Fruit fly (Drosophila melanogaster) whole organism, embryonic: Measurements from ENCODE around the gene CG10365.
A peak's percentile ranks its signal among the peaks of the same experiment; 100 is the strongest.

Experiments used
- Abd-B ChIP-seq: fragments of 200-800 bp; sonication (Bioruptor generic); optimal IDR thresholded peaks from 2 replicates; lab custom pipeline; 2018; ENCODE audit warnings: missing biosample characterization, mild to moderate bottlenecking, missing genetic modification characterization, moderate library complexity
- Ada2b ChIP-seq: fragments of 200-800 bp; sonication (Bioruptor generic); IDR thresholded peaks from 2 replicates; pipeline ENCODE4 v1.3.6; 2022; ENCODE audit warnings: missing biosample characterization, missing genetic modification characterization
- Aef1 ChIP-seq: fragments of 200-800 bp; sonication (Bioruptor generic); IDR thresholded peaks from 3 replicates; pipeline ENCODE4 v1.3.6; 2022; ENCODE audit warnings: missing biosample characterization, missing genetic modification characterization
- Atf6 ChIP-seq: fragments of 200-800 bp; sonication (Bioruptor generic); IDR thresholded peaks from 2 replicates; pipeline ENCODE4 v1.3.6; 2022; ENCODE audit warnings: missing biosample characterization, missing genetic modification characterization
- CG10147 ChIP-seq: fragments of 200-800 bp; sonication (Bioruptor generic); optimal IDR thresholded peaks from 2 replicates; lab custom pipeline; 2019; ENCODE audit warnings: missing biosample characterization, mild to moderate bottlenecking, missing genetic modification characterization, moderate library complexity
- CG10321 ChIP-seq: fragments of 200-800 bp; sonication (Bioruptor generic); IDR thresholded peaks from 2 replicates; pipeline ENCODE4 v1.3.6; 2022; ENCODE audit warnings: missing biosample characterization, missing genetic modification characterization
- CG13287 ChIP-seq: fragments of 200-800 bp; sonication (Bioruptor generic); IDR thresholded peaks from 2 replicates; pipeline ENCODE4 v1.3.6; 2022; ENCODE audit warnings: missing biosample characterization, missing genetic modification characterization; ENCODE audit not compliant: partially characterized antibody
- CG13424 ChIP-seq: fragments of 200-800 bp; sonication (Bioruptor generic); optimal IDR thresholded peaks from 2 replicates; lab custom pipeline; 2019; ENCODE audit warnings: missing biosample characterization, mild to moderate bottlenecking, missing genetic modification characterization, moderate library complexity
- CG1647 ChIP-seq: fragments of 200-800 bp; sonication (Bioruptor generic); optimal IDR thresholded peaks from 3 replicates; lab custom pipeline; 2016; ENCODE audit warnings: missing biosample characterization, missing genetic modification characterization
- CG16813 ChIP-seq: fragments of 200-800 bp; sonication (Bioruptor generic); IDR thresholded peaks from 3 replicates; pipeline ENCODE4 v1.3.6; 2022; ENCODE audit warnings: missing biosample characterization, missing genetic modification characterization; ENCODE audit not compliant: partially characterized antibody
- CG17361 ChIP-seq: fragments of 200-800 bp; sonication (Bioruptor generic); IDR thresholded peaks from 3 replicates; pipeline ENCODE4 v1.3.6; 2022; ENCODE audit warnings: missing biosample characterization, missing genetic modification characterization
- CG31441 ChIP-seq: fragments of 200-800 bp; sonication (Bioruptor generic); IDR thresholded peaks from 2 replicates; pipeline ENCODE4 v1.3.6; 2022; ENCODE audit warnings: missing biosample characterization, missing genetic modification characterization
- CG3995 ChIP-seq: fragments of 200-800 bp; sonication (Bioruptor generic); optimal IDR thresholded peaks from 3 replicates; lab custom pipeline; 2016; ENCODE audit warnings: missing biosample characterization, missing genetic modification characterization
- CG5180 ChIP-seq: fragments of 200-800 bp; sonication (Bioruptor generic); optimal IDR thresholded peaks from 3 replicates; lab custom pipeline; 2017; ENCODE audit warnings: missing biosample characterization, missing genetic modification characterization, mild to moderate bottlenecking, moderate library complexity, missing genetic modification reagents
- CG6813 ChIP-seq: fragments of 200-800 bp; sonication (Bioruptor generic); optimal IDR thresholded peaks from 2 replicates; lab custom pipeline; 2017; ENCODE audit warnings: missing biosample characterization, missing genetic modification characterization, mild to moderate bottlenecking, moderate library complexity, missing genetic modification reagents
- CG7271 ChIP-seq: fragments of 200-800 bp; sonication (Bioruptor generic); optimal IDR thresholded peaks from 2 replicates; lab custom pipeline; 2018; ENCODE audit warnings: missing biosample characterization, mild to moderate bottlenecking, missing genetic modification characterization, moderate library complexity
- CG9797 ChIP-seq: fragments of 200-800 bp; sonication (Bioruptor generic); optimal IDR thresholded peaks from 3 replicates; lab custom pipeline; 2018; ENCODE audit warnings: missing biosample characterization, mild to moderate bottlenecking, missing genetic modification characterization
- CkIIα-i1 ChIP-seq: fragments of 200-800 bp; sonication (Bioruptor generic); IDR thresholded peaks from 2 replicates; pipeline ENCODE4 v1.3.6; 2022; ENCODE audit warnings: missing biosample characterization, missing genetic modification characterization
- Dad ChIP-seq: fragments of 200-800 bp; sonication (Bioruptor generic); optimal IDR thresholded peaks from 3 replicates; lab custom pipeline; 2016; ENCODE audit warnings: missing biosample characterization, missing genetic modification characterization
- Dll ChIP-seq: fragments of 200-800 bp; sonication (Bioruptor generic); IDR thresholded peaks from 4 replicates; pipeline ENCODE4 v1.3.6; 2022; ENCODE audit warnings: missing biosample characterization, missing genetic modification characterization; ENCODE audit not compliant: partially characterized antibody
- Eip74EF ChIP-seq, 2 experiments: fragments of 200-800 bp in 1 of 2; fragments of >200 bp in 1 of 2; sonication (Bioruptor generic) in 1 of 2; optimal IDR thresholded peaks; 2 replicates each; lab custom pipeline; 2017 to 2019; ENCODE audit warnings: missing biosample characterization in 2 of 2, missing genetic modification characterization in 2 of 2, mild to moderate bottlenecking in 1 of 2, moderate library complexity in 1 of 2
- Elba2 ChIP-seq: fragments of 200-800 bp; sonication (Bioruptor generic); optimal IDR thresholded peaks from 3 replicates; lab custom pipeline; 2016; ENCODE audit warnings: missing biosample characterization, missing genetic modification characterization
- Gug ChIP-seq: fragments of 200-800 bp; sonication (Bioruptor generic); IDR thresholded peaks from 4 replicates; pipeline ENCODE4 v1.3.6; 2022; ENCODE audit warnings: missing biosample characterization, missing genetic modification characterization
- H2.0 ChIP-seq: fragments of 200-800 bp; sonication (Bioruptor generic); IDR thresholded peaks from 2 replicates; pipeline ENCODE4 v1.3.6; 2022; ENCODE audit warnings: missing biosample characterization, missing genetic modification characterization
- HHEX ChIP-seq: fragments of 200-800 bp; sonication (Bioruptor generic); optimal IDR thresholded peaks from 3 replicates; lab custom pipeline; 2017; ENCODE audit warnings: missing biosample characterization, mild to moderate bottlenecking, missing genetic modification characterization, missing genetic modification reagents
- HLHmδ ChIP-seq: fragments of 200-800 bp; sonication (Bioruptor generic); optimal IDR thresholded peaks from 2 replicates; lab custom pipeline; 2018; ENCODE audit warnings: missing biosample characterization, mild to moderate bottlenecking, missing genetic modification characterization, moderate library complexity
- Hr3 ChIP-seq: fragments of 200-800 bp; sonication (Bioruptor generic); optimal IDR thresholded peaks from 3 replicates; lab custom pipeline; 2016; ENCODE audit warnings: missing biosample characterization, missing genetic modification characterization
- Lpt ChIP-seq: fragments of >200 bp; optimal IDR thresholded peaks from 2 replicates; lab custom pipeline; 2018; ENCODE audit warnings: missing biosample characterization, missing genetic modification characterization
- MTF-1 ChIP-seq: fragments of 200-800 bp; sonication (Bioruptor generic); optimal IDR thresholded peaks from 2 replicates; lab custom pipeline; 2018; ENCODE audit warnings: missing biosample characterization, mild to moderate bottlenecking, missing genetic modification characterization, borderline replicate concordance
- Med ChIP-seq: fragments of 200-800 bp; sonication (Bioruptor generic); peaks from one replicate; lab custom pipeline; 2016; ENCODE audit warnings: missing biosample characterization, missing genetic modification characterization, mild to moderate bottlenecking, inconsistent platforms, moderate library complexity
- Pdp1 ChIP-seq, 2 experiments: fragments of 200-800 bp; sonication (Bioruptor generic); optimal IDR thresholded peaks; 3 replicates each; lab custom pipeline; 2016; ENCODE audit warnings: missing biosample characterization in 2 of 2, missing genetic modification characterization in 2 of 2, mild to moderate bottlenecking in 1 of 2, moderate library complexity in 1 of 2
- Rx ChIP-seq: fragments of 200-800 bp; sonication (Bioruptor generic); IDR thresholded peaks from 2 replicates; pipeline ENCODE4 v1.3.6; 2022; ENCODE audit warnings: missing biosample characterization, missing genetic modification characterization
- Usf ChIP-seq: fragments of 200-800 bp; sonication (Bioruptor generic); optimal IDR thresholded peaks from 2 replicates; lab custom pipeline; 2017; ENCODE audit warnings: missing genotype, missing biosample characterization, missing genetic modification characterization
- crp ChIP-seq, 2 experiments: fragments of 200-800 bp; sonication (Bioruptor generic); optimal IDR thresholded peaks; 2 replicates in 1 of 2; 3 replicates in 1 of 2; lab custom pipeline; 2017; ENCODE audit warnings: missing biosample characterization in 2 of 2, missing genetic modification characterization in 2 of 2, mild to moderate bottlenecking in 1 of 2, moderate library complexity in 1 of 2
- cwo ChIP-seq: fragments of 200-800 bp; sonication (Bioruptor generic); optimal IDR thresholded peaks from 3 replicates; lab custom pipeline; 2017; ENCODE audit warnings: missing biosample characterization, missing genetic modification characterization, mild to moderate bottlenecking, moderate library complexity, missing genetic modification reagents
- kni ChIP-seq: fragments of 200-800 bp; sonication (Bioruptor generic); optimal IDR thresholded peaks from 3 replicates; lab custom pipeline; 2017; ENCODE audit warnings: mild to moderate bottlenecking, missing biosample characterization, missing genetic modification reagents, missing genetic modification characterization
- luna ChIP-seq: fragments of 200-800 bp; sonication (Bioruptor generic); optimal IDR thresholded peaks from 2 replicates; lab custom pipeline; 2016; ENCODE audit warnings: missing biosample characterization, missing genetic modification characterization
- maf-S ChIP-seq: fragments of 200-800 bp; sonication (Bioruptor generic); optimal IDR thresholded peaks from 2 replicates; lab custom pipeline; 2016; ENCODE audit warnings: missing biosample characterization, missing genetic modification characterization
- org-1 ChIP-seq: fragments of 200-800 bp; sonication (Bioruptor generic); optimal IDR thresholded peaks from 2 replicates; lab custom pipeline; 2017; ENCODE audit warnings: missing biosample characterization, missing genetic modification characterization
- otp ChIP-seq: fragments of 200-800 bp; sonication (Bioruptor generic); IDR thresholded peaks from 3 replicates; pipeline ENCODE4, ENCODE4 v1.3.6; 2022; ENCODE audit warnings: missing biosample characterization, missing genetic modification characterization
- pan ChIP-seq, 4 experiments: fragments of >200 bp in 3 of 4; fragments of 200-800 bp in 1 of 4; sonication (Bioruptor generic) in 1 of 4; optimal IDR thresholded peaks in 3 of 4; IDR thresholded peaks in 1 of 4; 2 replicates each; pipeline versions ENCODE4 v1.3.6 to Lab custom; 2017 to 2022; ENCODE audit warnings: missing biosample characterization in 2 of 4, missing genetic modification characterization in 2 of 4, mixed read lengths in 1 of 4
- row ChIP-seq: fragments of 200-800 bp; sonication (Bioruptor generic); IDR thresholded peaks from 3 replicates; pipeline ENCODE4 v1.3.6; 2022; ENCODE audit warnings: missing biosample characterization, missing genetic modification characterization
- sens-2 ChIP-seq: fragments of 200-800 bp; sonication (Bioruptor generic); IDR thresholded peaks from 2 replicates; pipeline ENCODE4 v1.3.6; 2022; ENCODE audit warnings: missing biosample characterization, missing genetic modification characterization
- sima ChIP-seq: fragments of 200-800 bp; sonication (Bioruptor generic); optimal IDR thresholded peaks from 2 replicates; lab custom pipeline; 2016; ENCODE audit warnings: missing biosample characterization, missing genetic modification characterization
- sisA ChIP-seq: fragments of 200-800 bp; sonication (Bioruptor generic); IDR thresholded peaks from 2 replicates; pipeline ENCODE4 v1.3.6; 2022; ENCODE audit warnings: missing biosample characterization, missing genetic modification characterization
- tll ChIP-seq, 2 experiments: fragments of 200-800 bp in 1 of 2; fragments of >200 bp in 1 of 2; sonication (Bioruptor generic) in 1 of 2; optimal IDR thresholded peaks; 2 replicates each; lab custom pipeline; 2017 to 2019; ENCODE audit warnings: missing biosample characterization in 2 of 2, missing genetic modification characterization in 2 of 2, mild to moderate bottlenecking in 1 of 2, moderate library complexity in 1 of 2
- ttk ChIP-seq: fragments of 200-800 bp; sonication (Bioruptor generic); IDR thresholded peaks from 2 replicates; pipeline ENCODE4 v2.1.2; 2022; ENCODE audit warnings: missing biosample characterization, missing genetic modification characterization
- unpg ChIP-seq: fragments of 200-800 bp; sonication (Bioruptor generic); optimal IDR thresholded peaks from 3 replicates; lab custom pipeline; 2018; ENCODE audit warnings: missing biosample characterization, mild to moderate bottlenecking, missing genetic modification characterization, moderate library complexity
- wor ChIP-seq: fragments of 200-800 bp; sonication (Bioruptor generic); IDR thresholded peaks from 2 replicates; pipeline ENCODE4 v1.3.6; 2022; ENCODE audit warnings: missing biosample characterization, missing genetic modification characterization

Gene CG10365

dm6 chr3R:23713901-23714300 is 9.2 kb upstream of the CG10365 start (continued):
- TF ChIP-seq CG9797 (GFP tag; lab: Kevin White, UChicago) (no peak), luna (GFP tag; lab: Kevin White, UChicago) (no peak), row (peak; percentile 84), HLHmδ (GFP tag; lab: Kevin White, UChicago) (no peak), CG13424 (tag; lab: Kevin White, UChicago) (peak; percentile 66), Elba2 (GFP tag; lab: Kevin White, UChicago) (no peak), sisA (GFP tag; lab: Robert Waterston, UW) (peak; percentile 62), pan (optimal IDR thresholded peaks at IDR 0.05; lab: Kevin White, UChicago) (no peak), pan (GFP tag; optimal IDR thresholded peaks at IDR 0.05 in 1 of 2, IDR thresholded peaks at IDR 0.05 in 1 of 2) (peak in 1 of 2 experiments; percentile 64), CG13287 (GFP tag; lab: Robert Waterston, UW) (no peak), CG7271 (tag; lab: Kevin White, UChicago) (peak; percentile 34), Usf (GFP tag; lab: Kevin White, UChicago) (no peak), Gug (GFP tag; lab: Robert Waterston, UW) (peak; percentile 34; the same call in 1 of the 4 replicates), CG1647 (GFP tag; lab: Kevin White, UChicago) (peak; percentile 12), crp (GFP tag; optimal IDR thresholded peaks at IDR 0.05; lab: Kevin White, UChicago) (no peak), Ada2b (GFP tag; lab: Robert Waterston, UW) (no peak), CG6813 (GFP tag; lab: Kevin White, UChicago) (peak; percentile 16), Dll (GFP tag; lab: Robert Waterston, UW) (no peak), unpg (GFP tag; lab: Kevin White, UChicago) (peak; percentile 82), Aef1 (GFP tag; lab: Robert Waterston, UW) (0 out of 3 replicates have a peak, but pooled peaks have one; percentile 19), CG10321 (no peak), CkIIα-i1 (GFP tag; lab: Robert Waterston, UW) (no peak), CG16813 (GFP tag; lab: Robert Waterston, UW) (no peak), CG10147 (no peak), Lpt (GFP tag; lab: Kevin White, UChicago) (no peak), Pdp1 (GFP tag; optimal IDR thresholded peaks at IDR 0.05; lab: Kevin White, UChicago) (peak; percentile 44 to 66), Hr3 (GFP tag; lab: Kevin White, UChicago) (peak; percentile 66), Med (no peak), sima (no peak), maf-S (GFP tag; lab: Kevin White, UChicago) (peak; percentile 45), org-1 (GFP tag; lab: Kevin White, UChicago) (peak; percentile 18), sens-2 (peak; percentile 55; the same call in 1 of the 2 replicates), cwo (no peak), wor (GFP tag; lab: Robert Waterston, UW) (peak; percentile 46; the same call in 1 of the 2 replicates), CG3995 (GFP tag; lab: Kevin White, UChicago) (no peak), Atf6 (GFP tag; lab: Robert Waterston, UW) (peak; percentile 53; the same call in 1 of the 2 replicates), HHEX (peak; percentile 43), CG17361 (GFP tag; lab: Robert Waterston, UW) (0 out of 3 replicates have a peak, but pooled peaks have one; percentile 32), MTF-1 (GFP tag; lab: Kevin White, UChicago) (no peak), CG5180 (no peak), H2.0 (peak; percentile 57), kni (GFP tag; lab: Kevin White, UChicago) (no peak), ttk (GFP tag; lab: Robert Waterston, UW) (peak; percentile 70), CG31441 (GFP tag; lab: Robert Waterston, UW) (peak; percentile 74), otp (peak; percentile 70; the same call in 2 of the 3 replicates), Dad (GFP tag; lab: Kevin White, UChicago) (peak; percentile 51), Abd-B (GFP tag; lab: Kevin White, UChicago) (peak; percentile 70), tll (GFP tag; optimal IDR thresholded peaks at IDR 0.05; lab: Kevin White, UChicago) (no peak), Eip74EF (GFP tag; optimal IDR thresholded peaks at IDR 0.05; lab: Kevin White, UChicago) (peak in 1 of 2 experiments; percentile 48), Rx (0 out of 2 replicates have a peak, but pooled peaks have one; percentile 13)
